Worm (Caenorhabditis elegans) whole organism, L1 larva: ENCODE results near the gene W08F4.1.

Experiments used
- C04F5.9 ChIP-seq: sonication (generic microtip); optimal IDR thresholded peaks from 2 replicates; lab custom pipeline; 2016; ENCODE audit warnings: missing genetic modification characterization, missing compliant biosample characterization
- C34B4.2 ChIP-seq: sonication (generic microtip); optimal IDR thresholded peaks from 2 replicates; lab custom pipeline; 2017; ENCODE audit warnings: mild to moderate bottlenecking, missing genetic modification characterization, missing compliant biosample characterization
- aha-1 ChIP-seq: fragments of 150-350 bp; optimal IDR thresholded peaks from 2 replicates; lab custom pipeline; 2014; ENCODE audit warnings: missing biosample characterization, missing genetic modification characterization
- alr-1 ChIP-seq: fragments of 200-800 bp; sonication (Bioruptor generic); optimal IDR thresholded peaks from 2 replicates; lab custom pipeline; 2018; ENCODE audit warnings: borderline replicate concordance, mild to moderate bottlenecking, missing genetic modification characterization, missing compliant biosample characterization
- ceh-82 ChIP-seq, 3 experiments: fragments of 150-350 bp in 1 of 3; sonication (generic microtip) in 2 of 3; optimal IDR thresholded peaks; 2 replicates each; lab custom pipeline; 2014 to 2017; ENCODE audit warnings: missing biosample characterization in 3 of 3, missing genetic modification characterization in 3 of 3
- ceh-88 ChIP-seq: fragments of 200-800 bp; sonication (Bioruptor generic); IDR thresholded peaks from 2 replicates; pipeline ENCODE4 v1.3.6; 2022; ENCODE audit warnings: missing genetic modification characterization, missing compliant biosample characterization
- ceh-90 ChIP-seq: sonication (generic microtip); optimal IDR thresholded peaks from 2 replicates; lab custom pipeline; 2016; ENCODE audit warnings: missing genetic modification characterization, missing compliant biosample characterization
- ces-1 ChIP-seq: fragments of 150-350 bp; optimal IDR thresholded peaks from 2 replicates; lab custom pipeline; 2014; ENCODE audit warnings: missing biosample characterization, missing genetic modification reagents, missing genetic modification characterization
- efl-3 ChIP-seq: fragments of 200-800 bp; sonication (Bioruptor generic); optimal IDR thresholded peaks from 2 replicates; lab custom pipeline; 2018; ENCODE audit warnings: mild to moderate bottlenecking, missing genetic modification characterization, missing compliant biosample characterization
- egl-13 ChIP-seq: sonication (generic microtip); optimal IDR thresholded peaks from 2 replicates; lab custom pipeline; 2016; ENCODE audit warnings: missing genotype, missing genetic modification reagents, missing genetic modification characterization, missing compliant biosample characterization
- elt-2 ChIP-seq: sonication (generic microtip); optimal IDR thresholded peaks from 2 replicates; lab custom pipeline; 2016; ENCODE audit warnings: missing genetic modification characterization, mild to moderate bottlenecking, inconsistent platforms, missing compliant biosample characterization, missing genetic modification reagents
- elt-3 ChIP-seq, 6 experiments: fragments of 150-350 bp in 1 of 6; sonication (generic microtip); optimal IDR thresholded peaks; 2 replicates each; lab custom pipeline; 2017 to 2018; ENCODE audit warnings: missing biosample characterization in 6 of 6, missing genetic modification characterization in 6 of 6, inconsistent platforms in 1 of 6
- ets-5 ChIP-seq: fragments of 200-800 bp; sonication (Bioruptor generic); IDR thresholded peaks from 2 replicates; pipeline ENCODE4 v1.3.6; 2022; ENCODE audit warnings: missing genetic modification characterization, missing compliant biosample characterization
- fkh-10 ChIP-seq: sonication (generic microtip); optimal IDR thresholded peaks from 2 replicates; lab custom pipeline; 2017; ENCODE audit warnings: missing biosample characterization, missing genetic modification reagents, missing genetic modification characterization
- fkh-4 ChIP-seq: sonication (generic microtip); optimal IDR thresholded peaks from 2 replicates; lab custom pipeline; 2016; ENCODE audit warnings: missing compliant biosample characterization, missing genetic modification characterization, borderline replicate concordance
- fkh-8 ChIP-seq: sonication (generic microtip); optimal IDR thresholded peaks from 2 replicates; lab custom pipeline; 2016; ENCODE audit warnings: mild to moderate bottlenecking, missing genetic modification characterization, missing compliant biosample characterization
- fos-1 ChIP-seq: fragments of 150-350 bp; optimal IDR thresholded peaks from 2 replicates; lab custom pipeline; 2014; ENCODE audit warnings: missing biosample characterization, missing genetic modification characterization
- grh-1 ChIP-seq: fragments of 200-800 bp; sonication (Bioruptor generic); IDR thresholded peaks from 2 replicates; pipeline ENCODE4 v1.3.6; 2022; ENCODE audit warnings: missing genetic modification reagents, missing genetic modification characterization, missing compliant biosample characterization
- hlh-17 ChIP-seq: fragments of 200-800 bp; sonication (Bioruptor generic); optimal IDR thresholded peaks from 2 replicates; lab custom pipeline; 2018; ENCODE audit warnings: missing genetic modification characterization, mild to moderate bottlenecking, missing compliant biosample characterization, moderate library complexity, borderline replicate concordance
- hlh-4 ChIP-seq: sonication (generic microtip); optimal IDR thresholded peaks from 2 replicates; lab custom pipeline; 2016; ENCODE audit warnings: mild to moderate bottlenecking, missing genetic modification characterization, missing compliant biosample characterization
- hpl-2 ChIP-seq: fragments of 150-350 bp; optimal IDR thresholded peaks from 2 replicates; lab custom pipeline; 2014; ENCODE audit warnings: missing biosample characterization, missing genetic modification reagents, missing genetic modification characterization
- irx-1 ChIP-seq: sonication (generic microtip); optimal IDR thresholded peaks from 2 replicates; lab custom pipeline; 2016; ENCODE audit warnings: missing genetic modification characterization, missing compliant biosample characterization
- jun-1 ChIP-seq: fragments of 150-350 bp; optimal IDR thresholded peaks from 2 replicates; lab custom pipeline; 2014; ENCODE audit warnings: missing biosample characterization, missing genetic modification reagents, missing genetic modification characterization
- lir-3 ChIP-seq: sonication (generic microtip); optimal IDR thresholded peaks from 2 replicates; lab custom pipeline; 2016; ENCODE audit warnings: mild to moderate bottlenecking, missing genetic modification characterization, moderate library complexity, missing compliant biosample characterization; ENCODE audit not compliant: poor library complexity
- mab-9 ChIP-seq: fragments of 200-800 bp; sonication (Bioruptor generic); IDR thresholded peaks from 2 replicates; pipeline ENCODE4 v1.3.6; 2022; ENCODE audit warnings: missing genetic modification reagents, missing genetic modification characterization, missing compliant biosample characterization
- mef-2 ChIP-seq: fragments of 150-350 bp; optimal IDR thresholded peaks from 2 replicates; lab custom pipeline; 2014; ENCODE audit warnings: missing biosample characterization, missing genetic modification characterization
- mep-1 ChIP-seq: fragments of 150-350 bp; optimal IDR thresholded peaks from 2 replicates; lab custom pipeline; 2014; ENCODE audit warnings: missing biosample characterization, missing genetic modification characterization
- nhr-19 ChIP-seq: fragments of 200-800 bp; sonication (Bioruptor generic); conservative IDR thresholded peaks from 2 replicates; pipeline ENCODE4 v1.3.6; 2022; ENCODE audit warnings: missing genetic modification characterization, missing compliant biosample characterization
- nhr-20 ChIP-seq: sonication (generic microtip); optimal IDR thresholded peaks from 2 replicates; lab custom pipeline; 2016; ENCODE audit warnings: mild to moderate bottlenecking, missing genetic modification characterization, missing compliant biosample characterization
- nhr-47 ChIP-seq: sonication (generic microtip); optimal IDR thresholded peaks from 2 replicates; lab custom pipeline; 2016; ENCODE audit warnings: mild to moderate bottlenecking, missing genetic modification characterization, moderate library complexity, missing compliant biosample characterization
- nhr-76 ChIP-seq: sonication (generic microtip); optimal IDR thresholded peaks from 2 replicates; lab custom pipeline; 2017; ENCODE audit warnings: missing biosample characterization, missing genetic modification characterization
- nhr-77 ChIP-seq: fragments of 150-350 bp; optimal IDR thresholded peaks from 2 replicates; lab custom pipeline; 2014; ENCODE audit warnings: missing biosample characterization, missing genetic modification characterization
- nhr-84 ChIP-seq: sonication (generic microtip); optimal IDR thresholded peaks from 2 replicates; lab custom pipeline; 2017; ENCODE audit warnings: missing biosample characterization, missing genetic modification characterization
- pag-3 ChIP-seq: sonication (generic microtip); optimal IDR thresholded peaks from 2 replicates; lab custom pipeline; 2017; ENCODE audit warnings: missing genetic modification characterization, mild to moderate bottlenecking, missing compliant biosample characterization, antibody characterized with exemption, borderline replicate concordance; ENCODE audit not compliant: insufficient read depth
- pax-3 ChIP-seq: fragments of 200-800 bp; sonication (Bioruptor generic); optimal IDR thresholded peaks from 2 replicates; lab custom pipeline; 2018; ENCODE audit warnings: mild to moderate bottlenecking, missing genetic modification characterization, moderate library complexity, missing compliant biosample characterization
- pqm-1 ChIP-seq: sonication (generic microtip); optimal IDR thresholded peaks from 3 replicates; lab custom pipeline; 2017; ENCODE audit warnings: missing biosample characterization, missing genetic modification characterization
- skn-1 ChIP-seq: fragments of 150-350 bp; optimal IDR thresholded peaks from 2 replicates; lab custom pipeline; 2014; ENCODE audit warnings: missing biosample characterization, missing genetic modification characterization
- snpc-4 ChIP-seq: fragments of 150-350 bp; optimal IDR thresholded peaks from 2 replicates; lab custom pipeline; 2014; ENCODE audit warnings: missing biosample characterization, missing genetic modification characterization
- snu-23 ChIP-seq: sonication (generic microtip); optimal IDR thresholded peaks from 2 replicates; lab custom pipeline; 2016; ENCODE audit warnings: missing genetic modification characterization, missing compliant biosample characterization
- sox-4 ChIP-seq: sonication (generic microtip); optimal IDR thresholded peaks from 2 replicates; lab custom pipeline; 2016; ENCODE audit warnings: missing genetic modification characterization, missing compliant biosample characterization
- sptf-1 ChIP-seq: fragments of 150-350 bp; optimal IDR thresholded peaks from 2 replicates; lab custom pipeline; 2014; ENCODE audit warnings: missing biosample characterization, missing genetic modification characterization
- sup-37 ChIP-seq: fragments of 200-800 bp; sonication (Bioruptor generic); optimal IDR thresholded peaks from 2 replicates; lab custom pipeline; 2018; ENCODE audit warnings: mild to moderate bottlenecking, missing genetic modification characterization, missing compliant biosample characterization
- swsn-7 ChIP-seq: sonication (generic microtip); optimal IDR thresholded peaks from 2 replicates; lab custom pipeline; 2016; ENCODE audit warnings: missing genetic modification characterization, missing compliant biosample characterization
- tbx-2 ChIP-seq: sonication (generic microtip); optimal IDR thresholded peaks from 2 replicates; lab custom pipeline; 2016; ENCODE audit warnings: missing genetic modification characterization, missing compliant biosample characterization
- unc-130 ChIP-seq: fragments of 150-350 bp; optimal IDR thresholded peaks from 2 replicates; lab custom pipeline; 2017; ENCODE audit warnings: missing biosample characterization, missing genetic modification characterization, inconsistent platforms
- unc-30 ChIP-seq: sonication (generic microtip); optimal IDR thresholded peaks from 2 replicates; lab custom pipeline; 2017; ENCODE audit warnings: missing biosample characterization, missing genetic modification characterization
- unc-98 ChIP-seq: fragments of 200-800 bp; sonication (Bioruptor generic); IDR thresholded peaks from 2 replicates; pipeline ENCODE4 v1.3.6; 2022; ENCODE audit warnings: missing genetic modification characterization, missing compliant biosample characterization
- vab-15 ChIP-seq: sonication (generic microtip); optimal IDR thresholded peaks from 2 replicates; lab custom pipeline; 2017; ENCODE audit warnings: missing genotype, mild to moderate bottlenecking, missing genetic modification characterization, missing compliant biosample characterization
- ztf-4 ChIP-seq: fragments of 150-350 bp; optimal IDR thresholded peaks from 2 replicates; lab custom pipeline; 2014; ENCODE audit warnings: missing biosample characterization, missing genetic modification characterization

Gene W08F4.1

ce11 chrII:601305-601704 lies 8.0 kb downstream of the W08F4.1 start (continued):
- TF ChIP-seq irx-1 (tag; lab: Kevin White, UChicago) (no peak), elt-2 (tag; lab: Kevin White, UChicago) (no peak), nhr-20 (peak; percentile 29), ceh-88 (GFP tag; lab: Robert Waterston, UW) (no peak)

ce11 chrII:602020-602419 lies 8.7 kb downstream of the W08F4.1 start, which contains the start of gene nhl-3:
nhl-3 (minus strand) TSS chrII:602120.
- no peak for TF ChIP-seq lir-3
- no peak for TF ChIP-seq ces-1
- no peak for TF ChIP-seq nhr-84 (tag; lab: Kevin White, UChicago)
- no peak for TF ChIP-seq unc-130 (tag; lab: Kevin White, UChicago)
- TF ChIP-seq sup-37 (GFP tag; lab: Kevin White, UChicago) = no peak
- TF ChIP-seq hlh-4 = no peak
- no peak for TF ChIP-seq tbx-2 (tag; lab: Kevin White, UChicago)
- TF ChIP-seq fkh-10 (GFP tag; lab: Kevin White, UChicago) = no peak
- no peak for TF ChIP-seq snpc-4 (tag; lab: Kevin White, UChicago)
- no peak for TF ChIP-seq egl-13 (tag; lab: Kevin White, UChicago)
- no peak for TF ChIP-seq fos-1 (tag; lab: Kevin White, UChicago)

ce11 chrII:602969-603368 lies 9.6 kb downstream of the W08F4.1 start:
- TF ChIP-seq nhr-19 (GFP tag; lab: Robert Waterston, UW) (no peak), nhr-77 (tag; lab: Kevin White, UChicago) (no peak), fkh-4 (no peak), efl-3 (no peak), ets-5 (GFP tag; lab: Robert Waterston, UW) (no peak), mef-2 (tag; lab: Kevin White, UChicago) (no peak), nhr-20 (peak; percentile 65), vab-15 (tag; lab: Kevin White, UChicago) (no peak), ceh-90 (tag; lab: Kevin White, UChicago) (no peak), hpl-2 (no peak), pag-3 (tag; lab: Kevin White, UChicago) (no peak), C34B4.2 (tag; lab: Kevin White, UChicago) (no peak), ztf-4 (tag; lab: Kevin White, UChicago) (peak; percentile 40), pax-3 (tag; lab: Kevin White, UChicago) (no peak), elt-3 (tag; optimal IDR thresholded peaks at IDR 0.05; lab: Kevin White, UChicago) (peak in 1 of 6 experiments; percentile 25), nhr-47 (tag; lab: Kevin White, UChicago) (peak; percentile 40), grh-1 (GFP tag; lab: Robert Waterston, UW) (peak; percentile 47; the same call in 1 of the 2 replicates), ceh-88 (GFP tag; lab: Robert Waterston, UW) (no peak), swsn-7 (peak; percentile 62), snu-23 (GFP tag; lab: Kevin White, UChicago) (peak; percentile 82), nhr-76 (tag; lab: Kevin White, UChicago) (no peak), ceh-82 (tag; optimal IDR thresholded peaks at IDR 0.05; lab: Kevin White, UChicago) (peak in 1 of 3 experiments; percentile 56), C04F5.9 (no peak), fkh-8 (tag; lab: Kevin White, UChicago) (peak; percentile 27), sup-37 (GFP tag; lab: Kevin White, UChicago) (no peak), hlh-17 (GFP tag; lab: Kevin White, UChicago) (no peak), pqm-1 (no peak), lir-3 (peak; percentile 8), unc-30 (tag; lab: Kevin White, UChicago) (no peak), aha-1 (tag; lab: Kevin White, UChicago) (no peak), alr-1 (tag; lab: Kevin White, UChicago) (no peak), mep-1 (tag; lab: Kevin White, UChicago) (peak; percentile 87), unc-130 (tag; lab: Kevin White, UChicago) (no peak), skn-1 (tag; lab: Kevin White, UChicago) (peak; percentile 76), unc-98 (GFP tag; lab: Robert Waterston, UW) (no peak), jun-1 (tag; lab: Kevin White, UChicago) (no peak), sox-4 (tag; lab: Kevin White, UChicago) (no peak), mab-9 (GFP tag; lab: Robert Waterston, UW) (no peak), sptf-1 (tag; lab: Kevin White, UChicago) (no peak)
